Worm (Caenorhabditis elegans) whole organism, midembryonic: Measurements from ENCODE around the gene sru-21.

Source experiments
- T22C8.4 ChIP-seq: fragments of 200-800 bp; sonication (Bioruptor generic); IDR thresholded peaks from 2 replicates; pipeline ENCODE4 v1.3.6; 2022; ENCODE audit warnings: missing genetic modification characterization, missing compliant biosample characterization
- cog-1 ChIP-seq: sonication (generic microtip); optimal IDR thresholded peaks from 2 replicates; lab custom pipeline; 2016; ENCODE audit warnings: missing genetic modification characterization, missing compliant biosample characterization
- flt-1 ChIP-seq: fragments of 200-800 bp; sonication (Bioruptor generic); IDR thresholded peaks from 2 replicates; pipeline ENCODE4 v1.3.6; 2022; ENCODE audit warnings: missing genetic modification characterization, missing compliant biosample characterization
- klf-2 ChIP-seq: fragments of 200-800 bp; sonication (Bioruptor generic); conservative IDR thresholded peaks from 2 replicates; pipeline ENCODE4 v1.3.6; 2022; ENCODE audit warnings: missing genetic modification reagents, missing genetic modification characterization, missing compliant biosample characterization
- med-1 ChIP-seq: sonication (generic microtip); optimal IDR thresholded peaks from 2 replicates; lab custom pipeline; 2017; ENCODE audit warnings: missing genetic modification characterization, mild to moderate bottlenecking, missing compliant biosample characterization, antibody characterized with exemption, missing genetic modification reagents; ENCODE audit not compliant: insufficient read depth
- ref-1 ChIP-seq: fragments of 200-800 bp; sonication (Bioruptor generic); conservative IDR thresholded peaks from 2 replicates; pipeline ENCODE4 v1.3.6; 2022; ENCODE audit warnings: missing genetic modification reagents, missing genetic modification characterization, missing compliant biosample characterization
- tab-1 ChIP-seq: fragments of 200-800 bp; sonication (Bioruptor generic); IDR thresholded peaks from 2 replicates; pipeline ENCODE4 v1.3.6; 2022; ENCODE audit warnings: missing genetic modification characterization, missing compliant biosample characterization
- ztf-23 ChIP-seq: fragments of 200-800 bp; sonication (Bioruptor generic); IDR thresholded peaks from 2 replicates; pipeline ENCODE4 v1.3.6; 2022; ENCODE audit warnings: missing genetic modification reagents, missing genetic modification characterization, missing compliant biosample characterization
- ztf-29 ChIP-seq: fragments of 200-800 bp; sonication (Bioruptor generic); IDR thresholded peaks from 2 replicates; pipeline ENCODE4 v1.3.6; 2022; ENCODE audit warnings: missing genetic modification reagents, missing genetic modification characterization, missing compliant biosample characterization

ce11 chrIV:13623533-13623932 lies 3.0 kb upstream of the sru-21 start, which contains the start of gene C08F11.1:
- TF ChIP-seq tab-1 (no peak), med-1 (GFP tag; lab: Kevin White, UChicago) (no peak), flt-1 (GFP tag; lab: Robert Waterston, UW) (no peak), klf-2 (no peak), ztf-29 (no peak), ref-1 (GFP tag; lab: Robert Waterston, UW) (no peak), ztf-23 (no peak), T22C8.4 (GFP tag; lab: Robert Waterston, UW) (no peak), cog-1 (tag; lab: Kevin White, UChicago) (no peak)
